Fruit fly (Drosophila melanogaster): ENCODE measurements around the gene CG42570.

DNA sequence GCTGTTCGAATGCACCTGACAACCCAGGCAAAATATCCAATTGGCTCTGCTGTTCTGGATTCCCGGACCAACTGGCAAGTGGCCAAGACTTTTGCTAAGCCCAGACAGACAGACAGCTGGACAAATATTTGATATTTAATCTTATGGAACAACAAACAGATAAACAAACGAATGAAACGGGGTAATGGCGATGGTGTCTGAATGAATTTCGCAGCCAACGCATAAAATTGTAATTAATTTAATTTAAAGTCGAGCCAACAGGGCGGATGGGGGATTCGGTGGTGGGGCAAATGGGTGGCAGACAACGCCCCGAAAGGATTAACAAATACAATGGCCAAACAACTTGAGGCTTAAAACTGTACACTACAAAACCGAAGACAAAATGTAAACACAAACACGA, 24.2 kb downstream of the CG42570 start:
- TF ChIP-seq CG12071 (GFP tag; optimal IDR thresholded peaks at IDR 0.05) (peak; percentile 20), fru (optimal IDR thresholded peaks at IDR 0.05) (no peak), E2f1 (GFP tag; IDR thresholded peaks at IDR 0.05) (no peak), HmgD (GFP tag; optimal IDR thresholded peaks at IDR 0.05) (no peak)
